Worm (Caenorhabditis elegans): ENCODE data around the gene acr-18.

acr-18 gene

ce11 chrV:15550408-15550807 lies 8.5 kb downstream of the acr-18 start:
- TF ChIP-seq hlh-1 (tag; optimal IDR thresholded peaks at IDR 0.05) (no peak), sptf-1 (tag; optimal IDR thresholded peaks at IDR 0.05) (no peak), drap-1 (GFP tag; optimal IDR thresholded peaks at IDR 0.05) (peak; percentile 7), zip-8 (tag; optimal IDR thresholded peaks at IDR 0.05) (no peak), unc-39 (tag; optimal IDR thresholded peaks at IDR 0.05) (no peak)

- TF ChIP-seq ceh-43 (GFP tag; optimal IDR thresholded peaks at IDR 0.05) (no peak), unc-120 (tag; optimal IDR thresholded peaks at IDR 0.05; ENCODE audit: poor library complexity, severe bottlenecking) (no peak), nhr-237 (tag; optimal IDR thresholded peaks at IDR 0.05) (no peak), sptf-1 (tag; optimal IDR thresholded peaks at IDR 0.05) (peak; percentile 17), flh-1 (GFP tag; optimal IDR thresholded peaks at IDR 0.05) (no peak), M03D4.4 (tag; optimal IDR thresholded peaks at IDR 0.05) (no peak), drap-1 (GFP tag; optimal IDR thresholded peaks at IDR 0.05) (peak; percentile 62), sem-2 (GFP tag; optimal IDR thresholded peaks at IDR 0.05) (no peak), ztf-11 (tag; optimal IDR thresholded peaks at IDR 0.05) (no peak), lsy-2 (tag; optimal IDR thresholded peaks at IDR 0.05) (no peak)
Observed at ce11 chrV:15547727-15548126, 11.2 kb downstream of the acr-18 start.

- no peak for TF ChIP-seq sem-2 (GFP tag; optimal IDR thresholded peaks at IDR 0.05)
- no peak for TF ChIP-seq snpc-4 (tag; optimal IDR thresholded peaks at IDR 0.05)
Observed at ce11 chrV:15544898-15545297, 14.0 kb downstream of the acr-18 start, which contains the start of gene glb-14. Gene glb-14 (minus strand): TSS chrV:15544994.

DNA sequence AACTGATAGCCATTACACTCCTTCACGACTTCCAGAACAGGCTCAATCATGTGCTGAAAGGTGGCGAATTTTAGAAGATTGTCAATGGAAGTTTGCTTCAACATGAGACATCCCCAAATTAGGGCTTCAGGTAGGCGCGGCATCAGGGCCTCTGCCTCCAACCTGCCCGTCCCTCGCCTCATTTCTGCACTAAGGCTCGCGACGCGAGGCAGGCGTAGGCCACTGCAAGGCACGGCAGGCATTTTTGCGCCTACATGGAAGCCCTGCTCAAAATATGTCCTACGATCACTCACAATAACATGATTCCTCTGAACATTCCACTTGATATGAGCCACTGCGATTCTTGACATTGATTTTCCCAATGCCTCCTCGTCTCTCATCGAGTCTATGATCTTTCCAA lies 15.7 kb downstream of the acr-18 start:
- TF ChIP-seq zip-8 (tag; optimal IDR thresholded peaks at IDR 0.05): no peak
- TF ChIP-seq hlh-1 (tag; optimal IDR thresholded peaks at IDR 0.05): no peak
- TF ChIP-seq lin-13 (tag; optimal IDR thresholded peaks at IDR 0.05): no peak
- no peak for TF ChIP-seq pha-4 (tag; optimal IDR thresholded peaks at IDR 0.05)
- no peak for TF ChIP-seq tbx-8 (GFP tag; optimal IDR thresholded peaks at IDR 0.05)
- no peak for TF ChIP-seq snpc-4 (tag; optimal IDR thresholded peaks at IDR 0.05)
- TF ChIP-seq blmp-1 (tag; optimal IDR thresholded peaks at IDR 0.05): no peak
- no peak for TF ChIP-seq ceh-43 (GFP tag; optimal IDR thresholded peaks at IDR 0.05)
- TF ChIP-seq nhr-28 (tag; optimal IDR thresholded peaks at IDR 0.05): no peak
- TF ChIP-seq ham-2 (GFP tag; optimal IDR thresholded peaks at IDR 0.05): no peak
- TF ChIP-seq nhr-2 (tag; optimal IDR thresholded peaks at IDR 0.05): no peak
- no peak for TF ChIP-seq unc-39 (tag; optimal IDR thresholded peaks at IDR 0.05)
- TF ChIP-seq ceh-39 (tag; optimal IDR thresholded peaks at IDR 0.05): no peak
- TF ChIP-seq sptf-1 (tag; optimal IDR thresholded peaks at IDR 0.05): no peak
- no peak for TF ChIP-seq lsy-2 (tag; optimal IDR thresholded peaks at IDR 0.05)
- no peak for TF ChIP-seq flh-1 (GFP tag; optimal IDR thresholded peaks at IDR 0.05)

ce11 chrV:15537923-15538322 lies 21.0 kb downstream of the acr-18 start, which contains the start of gene prde-1:
Gene prde-1 (plus strand): TSS chrV:15538244.
- TF ChIP-seq lin-32 (GFP tag; optimal IDR thresholded peaks at IDR 0.05): no peak
- TF ChIP-seq ces-1 (GFP tag; optimal IDR thresholded peaks at IDR 0.05): no peak
- no peak for TF ChIP-seq flh-1 (GFP tag; optimal IDR thresholded peaks at IDR 0.05)
- no peak for TF ChIP-seq ham-2 (GFP tag; optimal IDR thresholded peaks at IDR 0.05)
- no peak for TF ChIP-seq unc-62 (GFP tag; optimal IDR thresholded peaks at IDR 0.05)
- no peak for TF ChIP-seq M03D4.4 (tag; optimal IDR thresholded peaks at IDR 0.05)
- TF ChIP-seq ztf-11 (tag; optimal IDR thresholded peaks at IDR 0.05): no peak
- no peak for TF ChIP-seq lin-13 (tag; optimal IDR thresholded peaks at IDR 0.05)

DNA sequence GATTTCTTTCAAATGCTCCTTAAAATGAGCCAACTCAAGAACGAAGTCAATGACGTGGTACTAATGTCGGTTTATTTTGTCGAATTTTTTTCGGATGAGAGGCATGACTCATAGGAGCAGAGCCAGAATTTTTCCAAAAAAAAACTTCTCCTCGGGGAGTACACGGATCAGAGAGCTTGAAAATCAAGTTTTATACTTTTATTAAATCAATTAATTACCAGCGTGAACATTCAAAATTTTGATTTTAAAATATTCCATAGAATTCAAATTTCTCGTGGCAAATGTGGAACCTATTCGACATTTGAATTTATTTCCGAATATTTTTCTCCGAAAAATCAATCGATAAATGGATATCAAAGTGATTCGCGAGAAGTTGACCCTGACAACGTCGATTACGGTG lies 22.6 kb downstream of the acr-18 start, which contains the start of gene F21A3.4:
Gene F21A3.4, plus strand, starts transcription at position 301 of the 400 bp plus-strand sequence.
- TF ChIP-seq ceh-83 (GFP tag; optimal IDR thresholded peaks at IDR 0.05) (no peak), elt-3 (tag; optimal IDR thresholded peaks at IDR 0.05) (no peak), snpc-4 (tag; optimal IDR thresholded peaks at IDR 0.05) (no peak), hlh-1 (tag; optimal IDR thresholded peaks at IDR 0.05) (no peak), mab-5 (tag; optimal IDR thresholded peaks at IDR 0.05) (no peak), unc-120 (tag; optimal IDR thresholded peaks at IDR 0.05; ENCODE audit: poor library complexity, severe bottlenecking) (no peak), M03D4.4 (tag; optimal IDR thresholded peaks at IDR 0.05) (no peak), ceh-39 (tag; optimal IDR thresholded peaks at IDR 0.05) (no peak), lin-32 (GFP tag; optimal IDR thresholded peaks at IDR 0.05) (no peak), nhr-12 (tag; optimal IDR thresholded peaks at IDR 0.05) (no peak), sem-2 (GFP tag; optimal IDR thresholded peaks at IDR 0.05) (no peak), nhr-76 (tag; optimal IDR thresholded peaks at IDR 0.05) (no peak), cnd-1 (tag; optimal IDR thresholded peaks at IDR 0.05) (no peak), ztf-11 (tag; optimal IDR thresholded peaks at IDR 0.05) (no peak), lin-13 (tag; optimal IDR thresholded peaks at IDR 0.05) (no peak), unc-62 (GFP tag; optimal IDR thresholded peaks at IDR 0.05) (no peak), zip-8 (tag; optimal IDR thresholded peaks at IDR 0.05) (no peak)
